Fruit fly (Drosophila melanogaster) whole organism, prepupa: ENCODE measurements around the gene CG16865.
A peak's percentile ranks its signal among the peaks of the same experiment; 100 is the strongest.

Experiments
- Blimp-1 ChIP-seq: fragments of 200-800 bp; sonication (Bioruptor generic); optimal IDR thresholded peaks from 3 replicates; lab custom pipeline; 2017; ENCODE audit warnings: missing biosample characterization, missing genetic modification characterization, mild to moderate bottlenecking, moderate library complexity, missing genetic modification reagents
- CG10631 ChIP-seq: fragments of 200-800 bp; sonication (Bioruptor generic); optimal IDR thresholded peaks from 2 replicates; lab custom pipeline; 2016; ENCODE audit warnings: missing biosample characterization, missing genetic modification characterization
- CG10669 ChIP-seq: fragments of 200-800 bp; sonication (Bioruptor generic); optimal IDR thresholded peaks from 3 replicates; lab custom pipeline; 2018; ENCODE audit warnings: missing biosample characterization, mild to moderate bottlenecking, missing genetic modification characterization, moderate library complexity
- CG11294 ChIP-seq: fragments of 200-800 bp; sonication (Bioruptor generic); IDR thresholded peaks from 2 replicates; pipeline ENCODE4 v1.3.6; 2022; ENCODE audit warnings: missing biosample characterization, missing genetic modification characterization
- CG11762 ChIP-seq: fragments of 200-800 bp; sonication (Bioruptor generic); optimal IDR thresholded peaks from 3 replicates; lab custom pipeline; 2016; ENCODE audit warnings: missing biosample characterization, missing genetic modification characterization; ENCODE audit not compliant: insufficient read depth
- CG11902 ChIP-seq: fragments of 200-800 bp; sonication (Bioruptor generic); optimal IDR thresholded peaks from 3 replicates; lab custom pipeline; 2016; ENCODE audit warnings: missing biosample characterization, missing genetic modification characterization
- CG15336 ChIP-seq: fragments of 200-800 bp; sonication (Bioruptor generic); IDR thresholded peaks from 2 replicates; pipeline ENCODE4 v1.3.6; 2022; ENCODE audit warnings: missing biosample characterization, missing genetic modification characterization
- CG1621 ChIP-seq: fragments of 200-800 bp; sonication (Bioruptor generic); optimal IDR thresholded peaks from 3 replicates; lab custom pipeline; 2018; ENCODE audit warnings: missing biosample characterization, mild to moderate bottlenecking, missing genetic modification characterization
- CG16779 ChIP-seq: fragments of 200-800 bp; sonication (Bioruptor generic); optimal IDR thresholded peaks from 3 replicates; lab custom pipeline; 2017; ENCODE audit warnings: missing biosample characterization, mild to moderate bottlenecking, missing genetic modification characterization
- CG3032 ChIP-seq: fragments of 200-800 bp; optimal IDR thresholded peaks from 2 replicates; lab custom pipeline; 2019; ENCODE audit warnings: missing biosample characterization, mild to moderate bottlenecking, missing genetic modification characterization, moderate library complexity
- CG31627 ChIP-seq: fragments of 200-800 bp; sonication (Bioruptor generic); optimal IDR thresholded peaks from 3 replicates; lab custom pipeline; 2016; ENCODE audit warnings: missing biosample characterization, missing genetic modification characterization
- CG32006 ChIP-seq: fragments of 200-800 bp; sonication (Bioruptor generic); optimal IDR thresholded peaks from 3 replicates; lab custom pipeline; 2017; ENCODE audit warnings: missing biosample characterization, mild to moderate bottlenecking, missing genetic modification characterization
- CG34406 ChIP-seq: fragments of 200-800 bp; sonication (Bioruptor generic); optimal IDR thresholded peaks from 3 replicates; lab custom pipeline; 2016; ENCODE audit warnings: missing biosample characterization, missing genetic modification characterization
- CG4318 ChIP-seq: fragments of 200-800 bp; sonication (Bioruptor generic); optimal IDR thresholded peaks from 3 replicates; lab custom pipeline; 2017; ENCODE audit warnings: missing biosample characterization, mild to moderate bottlenecking, missing genetic modification characterization
- CG6163 ChIP-seq: fragments of 200-800 bp; sonication (Bioruptor generic); IDR thresholded peaks from 3 replicates; pipeline ENCODE4 v1.3.6; 2022; ENCODE audit warnings: missing biosample characterization, missing genetic modification characterization
- CG6276 ChIP-seq: fragments of 200-800 bp; sonication (Bioruptor generic); optimal IDR thresholded peaks from 2 replicates; lab custom pipeline; 2017; ENCODE audit warnings: missing biosample characterization, mild to moderate bottlenecking, missing genetic modification characterization
- CG6792 ChIP-seq: fragments of 200-800 bp; sonication (Bioruptor generic); optimal IDR thresholded peaks from 3 replicates; lab custom pipeline; 2016; ENCODE audit warnings: missing biosample characterization, missing genetic modification characterization
- CG6808 ChIP-seq: fragments of 200-800 bp; sonication (Bioruptor generic); optimal IDR thresholded peaks from 3 replicates; lab custom pipeline; 2017; ENCODE audit warnings: missing biosample characterization, missing genetic modification characterization, mild to moderate bottlenecking, moderate library complexity, missing genetic modification reagents
- CG6854 ChIP-seq: fragments of 200-800 bp; sonication (Bioruptor generic); optimal IDR thresholded peaks from 2 replicates; lab custom pipeline; 2017; ENCODE audit warnings: missing biosample characterization, mild to moderate bottlenecking, missing genetic modification characterization
- CG7368 ChIP-seq: fragments of 200-800 bp; sonication (Bioruptor generic); optimal IDR thresholded peaks from 3 replicates; lab custom pipeline; 2016; ENCODE audit warnings: missing biosample characterization, missing genetic modification characterization
- CG8119 ChIP-seq: fragments of 200-800 bp; sonication (Bioruptor generic); IDR thresholded peaks from 3 replicates; pipeline ENCODE4 v1.3.6; 2022; ENCODE audit warnings: missing biosample characterization, missing genetic modification characterization
- CG8319 ChIP-seq: fragments of 200-800 bp; sonication (Bioruptor generic); optimal IDR thresholded peaks from 3 replicates; lab custom pipeline; 2016; ENCODE audit warnings: missing biosample characterization, missing genetic modification characterization
- CG8632 ChIP-seq: fragments of 200-800 bp; sonication (Bioruptor generic); optimal IDR thresholded peaks from 3 replicates; lab custom pipeline; 2016; ENCODE audit warnings: missing biosample characterization, missing genetic modification characterization
- Eip75B ChIP-seq: fragments of 200-800 bp; sonication (Bioruptor generic); optimal IDR thresholded peaks from 3 replicates; lab custom pipeline; 2016; ENCODE audit warnings: missing biosample characterization, missing genetic modification characterization
- Eip93F ChIP-seq: fragments of 200-800 bp; sonication (Bioruptor generic); optimal IDR thresholded peaks from 2 replicates; lab custom pipeline; 2016; ENCODE audit warnings: missing biosample characterization, mild to moderate bottlenecking, missing genetic modification characterization
- Ets21C ChIP-seq: fragments of 200-800 bp; sonication (Bioruptor generic); optimal IDR thresholded peaks from 3 replicates; lab custom pipeline; 2016; ENCODE audit warnings: missing biosample characterization, missing genetic modification characterization
- Ets96B ChIP-seq: fragments of 200-800 bp; optimal IDR thresholded peaks from 2 replicates; lab custom pipeline; 2019; ENCODE audit warnings: missing biosample characterization, mild to moderate bottlenecking, missing genetic modification characterization, moderate library complexity
- Hr39 ChIP-seq: fragments of 200-800 bp; sonication (Bioruptor generic); optimal IDR thresholded peaks from 2 replicates; lab custom pipeline; 2016; ENCODE audit warnings: missing biosample characterization, missing genetic modification characterization
- Lpt ChIP-seq: fragments of 200-800 bp; sonication (Bioruptor generic); optimal IDR thresholded peaks from 3 replicates; lab custom pipeline; 2016; ENCODE audit warnings: missing biosample characterization, missing genetic modification characterization
- Met ChIP-seq: fragments of 200-800 bp; sonication (Bioruptor generic); optimal IDR thresholded peaks from 3 replicates; lab custom pipeline; 2016; ENCODE audit warnings: missing biosample characterization, missing genetic modification characterization
- Smox ChIP-seq: fragments of 200-800 bp; sonication (Bioruptor generic); optimal IDR thresholded peaks from 3 replicates; lab custom pipeline; 2016; ENCODE audit warnings: missing biosample characterization, missing genetic modification characterization
- Sox102F ChIP-seq: fragments of 200-800 bp; sonication (Bioruptor generic); optimal IDR thresholded peaks from 2 replicates; lab custom pipeline; 2016; ENCODE audit warnings: missing biosample characterization, mild to moderate bottlenecking, missing genetic modification characterization
- Sox14 ChIP-seq: fragments of 200-800 bp; sonication (Bioruptor generic); optimal IDR thresholded peaks from 3 replicates; lab custom pipeline; 2016; ENCODE audit warnings: missing biosample characterization, missing genetic modification characterization
- Sox15 ChIP-seq: fragments of 200-800 bp; sonication (Bioruptor generic); optimal IDR thresholded peaks from 3 replicates; lab custom pipeline; 2016; ENCODE audit warnings: missing biosample characterization, missing genetic modification characterization
- acj6 ChIP-seq: fragments of 200-800 bp; sonication (Bioruptor generic); optimal IDR thresholded peaks from 3 replicates; lab custom pipeline; 2016; ENCODE audit warnings: missing biosample characterization, missing genetic modification characterization
- dac ChIP-seq: fragments of 200-800 bp; sonication (Bioruptor generic); optimal IDR thresholded peaks from 2 replicates; lab custom pipeline; 2017; ENCODE audit warnings: missing biosample characterization, mild to moderate bottlenecking, missing genetic modification characterization
- dsx ChIP-seq: fragments of 200-800 bp; optimal IDR thresholded peaks from 3 replicates; lab custom pipeline; 2019; ENCODE audit warnings: missing biosample characterization, mild to moderate bottlenecking, missing genetic modification characterization, moderate library complexity; ENCODE audit not compliant: poor library complexity, severe bottlenecking
- esn ChIP-seq: fragments of 200-800 bp; sonication (Bioruptor generic); optimal IDR thresholded peaks from 2 replicates; lab custom pipeline; 2016; ENCODE audit warnings: missing biosample characterization, mild to moderate bottlenecking, missing genetic modification characterization, moderate library complexity
- fd85E ChIP-seq: fragments of 200-800 bp; sonication (Bioruptor generic); optimal IDR thresholded peaks from 3 replicates; lab custom pipeline; 2016; ENCODE audit warnings: missing biosample characterization, missing genetic modification characterization
- fkh ChIP-seq: fragments of 200-800 bp; sonication (Bioruptor generic); optimal IDR thresholded peaks from 3 replicates; lab custom pipeline; 2017; ENCODE audit warnings: missing biosample characterization, mild to moderate bottlenecking, missing genetic modification characterization, moderate library complexity
- lz ChIP-seq: fragments of 200-800 bp; sonication (Bioruptor generic); optimal IDR thresholded peaks from 3 replicates; lab custom pipeline; 2016; ENCODE audit warnings: missing biosample characterization, missing genetic modification characterization
- net ChIP-seq: fragments of 200-800 bp; sonication (Bioruptor generic); optimal IDR thresholded peaks from 3 replicates; lab custom pipeline; 2016; ENCODE audit warnings: missing biosample characterization, missing genetic modification characterization
- pdm3 ChIP-seq: fragments of 200-800 bp; sonication (Bioruptor generic); optimal IDR thresholded peaks from 3 replicates; lab custom pipeline; 2016; ENCODE audit warnings: missing biosample characterization, missing genetic modification characterization
- salr ChIP-seq, 2 experiments: fragments of 200-800 bp; sonication (Bioruptor generic); optimal IDR thresholded peaks; 3 replicates each; lab custom pipeline; 2016 to 2018; ENCODE audit warnings: missing biosample characterization in 2 of 2, missing genetic modification characterization in 2 of 2, mild to moderate bottlenecking in 1 of 2
- spab ChIP-seq: fragments of 200-800 bp; sonication (Bioruptor generic); optimal IDR thresholded peaks from 2 replicates; lab custom pipeline; 2017; ENCODE audit warnings: missing biosample characterization, mild to moderate bottlenecking, missing genetic modification characterization, missing genetic modification reagents
- ss ChIP-seq, 2 experiments: fragments of 200-800 bp; sonication (Bioruptor generic); optimal IDR thresholded peaks; 2 replicates in 1 of 2; 3 replicates in 1 of 2; lab custom pipeline; 2017 to 2018; ENCODE audit warnings: mild to moderate bottlenecking in 2 of 2, missing biosample characterization in 2 of 2, missing genetic modification characterization in 2 of 2, moderate library complexity in 1 of 2
- svp ChIP-seq: fragments of 200-800 bp; sonication (Bioruptor generic); peaks from one replicate; lab custom pipeline; 2016; ENCODE audit warnings: missing biosample characterization, missing genetic modification characterization
- topi ChIP-seq: fragments of 200-800 bp; sonication (Bioruptor generic); optimal IDR thresholded peaks from 3 replicates; lab custom pipeline; 2016; ENCODE audit warnings: missing biosample characterization, missing genetic modification characterization
- vri ChIP-seq: fragments of 200-800 bp; sonication (Bioruptor generic); optimal IDR thresholded peaks from 3 replicates; lab custom pipeline; 2016; ENCODE audit warnings: missing biosample characterization, mild to moderate bottlenecking, missing genetic modification characterization

Gene CG16865

DNA sequence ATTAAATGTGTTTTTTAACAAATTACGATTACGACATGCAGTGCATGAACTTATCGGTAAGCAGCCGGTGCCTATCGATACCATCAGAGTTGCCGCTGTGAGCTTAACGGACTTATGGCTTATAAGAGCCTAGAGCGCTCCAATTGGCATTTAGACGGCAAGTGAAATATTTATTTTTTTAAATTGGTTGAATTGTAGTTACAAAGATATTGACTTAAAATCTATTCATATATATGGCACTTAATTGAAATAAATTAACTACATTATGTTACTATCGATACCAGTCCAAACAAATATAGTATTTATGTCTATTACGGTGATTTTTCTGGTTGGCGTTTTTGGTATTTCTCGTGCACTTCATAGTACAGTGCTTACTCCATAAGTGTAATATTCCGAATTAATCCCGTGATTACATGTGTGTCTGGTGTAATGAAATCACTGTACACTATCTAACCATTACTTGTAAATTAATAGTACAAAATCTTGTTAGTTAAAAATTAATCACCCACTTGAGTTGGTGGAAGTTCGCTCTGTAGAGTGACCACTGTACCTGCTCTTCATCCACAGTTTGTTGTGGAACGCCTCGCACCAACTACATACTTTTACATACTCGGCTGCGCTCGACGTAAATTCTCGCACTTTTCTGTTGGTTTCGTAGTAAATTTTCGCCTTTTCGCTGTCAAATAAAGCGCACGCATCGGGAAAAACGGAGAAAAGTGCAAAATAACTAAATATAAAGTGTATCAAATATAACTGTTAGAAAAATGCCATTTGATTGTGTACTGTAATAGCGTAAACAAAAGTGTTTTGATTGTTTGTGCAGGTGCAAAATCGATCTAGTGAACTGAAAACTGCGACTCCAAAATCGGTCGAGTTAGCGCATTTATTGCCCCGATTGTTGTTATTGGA lies 23.9 kb downstream of the CG16865 start, which contains the start of the genes mRpS23 and CenG1A:
mRpS23 (minus strand) TSS at position 71 of the 909 bp plus-strand sequence.
CenG1A (plus strand) TSS at position 563 of the 909 bp plus-strand sequence.
- TF ChIP-seq Lpt (GFP tag; lab: Kevin White, UChicago) (peak; percentile 100), Ets21C (GFP tag; lab: Kevin White, UChicago) (peak; percentile 100), CG1621 (tag; lab: Kevin White, UChicago) (peak; percentile 100), CG8319 (GFP tag; lab: Kevin White, UChicago) (peak; percentile 100), CG6792 (GFP tag; lab: Kevin White, UChicago) (peak; percentile 100), topi (GFP tag; lab: Kevin White, UChicago) (peak; percentile 100), fd85E (GFP tag; lab: Kevin White, UChicago) (peak; percentile 99), CG8119 (GFP tag; lab: Robert Waterston, UW) (peak; percentile 100), fkh (GFP tag; lab: Kevin White, UChicago) (peak; percentile 97), CG10631 (GFP tag; lab: Kevin White, UChicago) (peak; percentile 100), Blimp-1 (peak; percentile 98), Ets96B (tag; lab: Kevin White, UChicago) (peak; percentile 100), CG6276 (GFP tag; lab: Kevin White, UChicago) (peak; percentile 100), lz (GFP tag; lab: Kevin White, UChicago) (peak; percentile 100), CG8632 (GFP tag; lab: Kevin White, UChicago) (peak; percentile 100), CG4318 (peak; percentile 100), Eip93F (GFP tag; lab: Kevin White, UChicago) (peak; percentile 100), CG6854 (GFP tag; lab: Kevin White, UChicago) (peak; percentile 100), net (GFP tag; lab: Kevin White, UChicago) (peak; percentile 100), CG6808 (GFP tag; lab: Kevin White, UChicago) (peak; percentile 99), spab (GFP tag; lab: Kevin White, UChicago) (peak; percentile 100), CG31627 (peak; percentile 100), CG6163 (GFP tag; lab: Robert Waterston, UW) (peak; percentile 100), dac (peak; percentile 99), salr (GFP tag; optimal IDR thresholded peaks at IDR 0.05; lab: Kevin White, UChicago) (peak; percentile 100), Eip75B (GFP tag; lab: Kevin White, UChicago) (peak; percentile 100), Sox15 (GFP tag; lab: Kevin White, UChicago) (peak; percentile 100), CG11762 (GFP tag; lab: Kevin White, UChicago) (peak; percentile 100), vri (GFP tag; lab: Kevin White, UChicago) (peak; percentile 100), CG15336 (peak; percentile 100), Sox102F (peak; percentile 100), CG10669 (GFP tag; lab: Kevin White, UChicago) (peak; percentile 100), Smox (GFP tag; lab: Kevin White, UChicago) (peak; percentile 100), Met (GFP tag; lab: Kevin White, UChicago) (peak; percentile 100), pdm3 (GFP tag; lab: Kevin White, UChicago) (peak; percentile 100), CG16779 (tag; lab: Kevin White, UChicago) (peak; percentile 99), esn (GFP tag; lab: Kevin White, UChicago) (peak; percentile 100), dsx (GFP tag; lab: Kevin White, UChicago) (peak; percentile 99), ss (GFP tag; optimal IDR thresholded peaks at IDR 0.05; lab: Kevin White, UChicago) (peak; percentile 100), acj6 (GFP tag; lab: Kevin White, UChicago) (peak; percentile 100), Sox14 (GFP tag; lab: Kevin White, UChicago) (peak; percentile 100), Hr39 (GFP tag; lab: Kevin White, UChicago) (peak; percentile 100), CG32006 (GFP tag; lab: Kevin White, UChicago) (peak; percentile 100), CG34406 (GFP tag; lab: Kevin White, UChicago) (peak; percentile 100), svp (GFP tag; lab: Kevin White, UChicago) (peak; percentile 100), CG7368 (GFP tag; lab: Kevin White, UChicago) (peak; percentile 100), CG3032 (peak; percentile 100), CG11294 (GFP tag; lab: Robert Waterston, UW) (peak; percentile 100), CG11902 (GFP tag; lab: Kevin White, UChicago) (peak; percentile 99)
